Worm (Caenorhabditis elegans): ENCODE results near the gene egas-4.
A peak's percentile ranks its signal among the peaks of the same experiment; 100 is the strongest.

egas-4 gene

DNA sequence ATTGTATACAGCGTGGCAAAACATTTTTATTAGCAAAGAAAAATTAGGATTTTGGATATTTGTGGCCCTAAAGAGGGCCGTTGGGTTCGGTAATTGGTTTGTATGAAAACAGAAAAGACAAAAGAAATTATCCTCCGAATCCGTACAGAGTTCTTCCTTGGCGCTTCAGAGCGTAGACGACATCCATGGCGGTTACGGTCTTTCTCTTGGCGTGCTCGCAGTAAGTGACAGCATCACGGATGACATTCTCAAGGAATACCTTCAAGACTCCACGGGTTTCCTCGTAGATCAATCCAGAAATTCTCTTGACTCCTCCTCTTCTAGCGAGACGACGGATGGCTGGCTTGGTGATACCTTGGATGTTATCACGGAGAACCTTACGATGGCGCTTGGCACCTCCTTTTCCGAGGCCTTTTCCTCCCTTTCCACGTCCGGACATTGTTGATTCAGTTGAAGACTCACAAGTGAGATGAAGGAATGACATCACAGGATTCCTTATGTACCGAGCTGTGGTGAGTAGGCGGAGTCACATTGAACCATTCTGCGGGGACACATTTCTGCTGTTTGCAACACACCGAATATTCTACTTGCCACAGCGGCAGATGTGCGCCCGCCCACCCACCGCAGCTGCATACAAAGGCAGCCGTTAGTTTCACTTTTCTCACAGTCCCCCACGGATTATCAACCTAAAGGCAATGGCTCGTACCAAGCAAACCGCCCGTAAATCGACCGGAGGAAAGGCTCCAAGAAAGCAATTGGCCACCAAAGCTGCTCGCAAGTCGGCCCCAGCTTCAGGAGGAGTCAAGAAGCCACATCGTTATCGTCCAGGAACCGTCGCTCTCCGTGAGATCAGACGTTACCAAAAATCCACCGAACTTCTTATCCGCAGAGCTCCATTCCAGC, 9.8 kb downstream of the egas-4 start, which contains the start of the genes his-60 and his-59 (continued):
- no peak for TF ChIP-seq ceh-28 (tag; optimal IDR thresholded peaks at IDR 0.05)
- no peak for TF ChIP-seq zfp-3 (GFP tag; conservative IDR thresholded peaks at IDR 0.05)
- no peak for TF ChIP-seq jun-1 (tag; optimal IDR thresholded peaks at IDR 0.05)
- peak; percentile 71 for TF ChIP-seq arid-1 (GFP tag; conservative IDR thresholded peaks at IDR 0.05)
- no peak for TF ChIP-seq nhr-28 (tag; optimal IDR thresholded peaks at IDR 0.05)
- no peak for TF ChIP-seq zfp-2 (tag; optimal IDR thresholded peaks at IDR 0.05)
- TF ChIP-seq ces-1 (GFP tag; optimal IDR thresholded peaks at IDR 0.05): no peak
- no peak for TF ChIP-seq lin-15B (tag; optimal IDR thresholded peaks at IDR 0.05)
- TF ChIP-seq ceh-44 (GFP tag; IDR thresholded peaks at IDR 0.05): no peak
- TF ChIP-seq snpc-1.2 (GFP tag; IDR thresholded peaks at IDR 0.05): peak; percentile 57
- TF ChIP-seq nhr-41 (GFP tag; IDR thresholded peaks at IDR 0.05): no peak
- no peak for TF ChIP-seq fkh-10 (GFP tag; optimal IDR thresholded peaks at IDR 0.05)
- no peak for TF ChIP-seq snpc-4 (tag; optimal IDR thresholded peaks at IDR 0.05)
- no peak for TF ChIP-seq gei-8 (GFP tag; optimal IDR thresholded peaks at IDR 0.05)
- TF ChIP-seq lin-1 (GFP tag; IDR thresholded peaks at IDR 0.05): peak; percentile 37; the same call in 1 of the 2 replicates
- no peak for TF ChIP-seq pqm-1 (tag; optimal IDR thresholded peaks at IDR 0.05)
- no peak for TF ChIP-seq R02D3.7 (tag; optimal IDR thresholded peaks at IDR 0.05)
- peak; percentile 46; the same call in 1 of the 2 replicates for TF ChIP-seq nhr-42 (GFP tag; IDR thresholded peaks at IDR 0.05)
- peak; percentile 84 for TF ChIP-seq dmd-8 (GFP tag; IDR thresholded peaks at IDR 0.05)
- TF ChIP-seq F37D6.2 (tag; optimal IDR thresholded peaks at IDR 0.05): no peak
- no peak for TF ChIP-seq madf-9 (GFP tag; conservative IDR thresholded peaks at IDR 0.05)
- 0 out of 2 replicates have a peak, but pooled peaks have one; percentile 31 for TF ChIP-seq D1046.2 (GFP tag; IDR thresholded peaks at IDR 0.05)
- TF ChIP-seq ztf-11 (tag; optimal IDR thresholded peaks at IDR 0.05): no peak
- TF ChIP-seq Y5F2A.4 (GFP tag; optimal IDR thresholded peaks at IDR 0.05): no peak
- TF ChIP-seq daf-19 (GFP tag; conservative IDR thresholded peaks at IDR 0.05): no peak
- no peak for TF ChIP-seq nhr-11 (tag; optimal IDR thresholded peaks at IDR 0.05)
- no peak for TF ChIP-seq lsy-2 (tag; optimal IDR thresholded peaks at IDR 0.05)
- TF ChIP-seq dpl-1 (GFP tag; optimal IDR thresholded peaks at IDR 0.05): peak; percentile 43
- TF ChIP-seq nhr-25 (tag; optimal IDR thresholded peaks at IDR 0.05; ENCODE audit: borderline replicate concordance, insufficient read depth): peak; percentile 27
- no peak for TF ChIP-seq dmd-9 (GFP tag; IDR thresholded peaks at IDR 0.05)
- TF ChIP-seq lin-13 (GFP tag; optimal IDR thresholded peaks at IDR 0.05): no peak
- TF ChIP-seq hlh-11 (tag; optimal IDR thresholded peaks at IDR 0.05): peak; percentile 76
- peak; percentile 50; the same call in 1 of the 2 replicates for TF ChIP-seq Y105C5A.15 (GFP tag; IDR thresholded peaks at IDR 0.05)
- TF ChIP-seq daf-16 (GFP tag; optimal IDR thresholded peaks at IDR 0.05): no peak
- peak; percentile 62 for TF ChIP-seq daf-16 (tag; optimal IDR thresholded peaks at IDR 0.05)
- TF ChIP-seq vab-7 (GFP tag; IDR thresholded peaks at IDR 0.05): peak; percentile 64
- TF ChIP-seq nhr-10 (tag; optimal IDR thresholded peaks at IDR 0.05): no peak
- peak; percentile 85 for TF ChIP-seq lim-7 (GFP tag; IDR thresholded peaks at IDR 0.05)
- TF ChIP-seq F49E8.2 (tag; optimal IDR thresholded peaks at IDR 0.05; ENCODE audit: borderline replicate concordance): peak; percentile 89
- TF ChIP-seq mep-1 (tag; optimal IDR thresholded peaks at IDR 0.05): no peak
- TF ChIP-seq ceh-32 (tag; optimal IDR thresholded peaks at IDR 0.05; ENCODE audit: poor library complexity): no peak
- TF ChIP-seq hif-1 (tag; optimal IDR thresholded peaks at IDR 0.05): no peak
- TF ChIP-seq nhr-111 (GFP tag; optimal IDR thresholded peaks at IDR 0.05): no peak
- no peak for TF ChIP-seq cey-2 (tag; optimal IDR thresholded peaks at IDR 0.05; ENCODE audit: borderline replicate concordance, insufficient read depth)
- peak; percentile 63 for TF ChIP-seq F26F4.8 (GFP tag; conservative IDR thresholded peaks at IDR 0.05)
- no peak for TF ChIP-seq mxl-3 (GFP tag; optimal IDR thresholded peaks at IDR 0.05)
- no peak for TF ChIP-seq tag-97 (GFP tag; IDR thresholded peaks at IDR 0.05)
- no peak for TF ChIP-seq dmd-6 (GFP tag; IDR thresholded peaks at IDR 0.05)
- no peak for TF ChIP-seq nhr-76 (tag; optimal IDR thresholded peaks at IDR 0.05)
